Fruit fly (Drosophila melanogaster) whole organism: ENCODE results near the gene CG42238.

Source experiments
- CG8478 ChIP-seq: fragments of >200 bp; optimal IDR thresholded peaks from 2 replicates; lab custom pipeline; 2018; ENCODE audit warnings: inconsistent platforms
- Dll ChIP-seq: fragments of >200 bp; optimal IDR thresholded peaks from 2 replicates; lab custom pipeline; 2017
- EcR ChIP-seq, 2 experiments: fragments of >200 bp; optimal IDR thresholded peaks; 2 replicates each; lab custom pipeline; 2017; ENCODE audit warnings: missing biosample characterization in 2 of 2, missing genetic modification characterization in 2 of 2, missing genetic modification reagents in 2 of 2
- usp ChIP-seq: fragments of >200 bp; optimal IDR thresholded peaks from 2 replicates; lab custom pipeline; 2017; ENCODE audit warnings: missing biosample characterization, missing genetic modification characterization, mixed read lengths

DNA sequence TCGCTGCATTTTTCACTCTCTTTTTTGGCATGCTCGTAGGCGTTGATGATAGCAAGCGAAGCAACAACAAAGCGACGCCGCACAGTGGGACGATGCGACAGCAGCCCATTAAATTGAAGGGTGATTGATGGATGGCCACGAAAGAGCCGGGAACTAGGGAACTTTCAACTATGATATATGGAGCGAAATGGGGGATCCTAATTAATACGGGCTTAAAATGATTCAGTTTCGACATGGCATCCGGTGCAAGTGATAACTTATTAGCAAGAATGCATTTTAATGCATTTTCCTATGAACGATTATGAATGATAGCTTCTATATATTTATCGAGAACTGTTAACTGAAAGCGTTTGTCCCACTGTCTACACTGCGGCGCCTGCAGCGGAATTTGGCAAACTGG, 108.8 kb downstream of the CG42238 start:
- TF ChIP-seq CG8478 (lab: Kevin White, UChicago) (no peak), usp (GFP tag; lab: Kevin White, UChicago) (no peak), EcR (GFP tag; optimal IDR thresholded peaks at IDR 0.05; lab: Kevin White, UChicago) (no peak), Dll (lab: Kevin White, UChicago) (no peak)
